Worm (Caenorhabditis elegans): Measurements from ENCODE around the gene sfxn-1.1.

The sfxn-1.1 gene

ce11 chrII:9483342-9483741, 35.3 kb downstream of the sfxn-1.1 start:
- TF ChIP-seq elt-2 (tag; optimal IDR thresholded peaks at IDR 0.05) (peak; percentile 41), tlp-1 (tag; optimal IDR thresholded peaks at IDR 0.05) (no peak), efl-1 (optimal IDR thresholded peaks at IDR 0.05) (no peak), efl-1 (GFP tag; optimal IDR thresholded peaks at IDR 0.05 in 1 of 2) (peak in 1 of 2 experiments; percentile 33)

DNA sequence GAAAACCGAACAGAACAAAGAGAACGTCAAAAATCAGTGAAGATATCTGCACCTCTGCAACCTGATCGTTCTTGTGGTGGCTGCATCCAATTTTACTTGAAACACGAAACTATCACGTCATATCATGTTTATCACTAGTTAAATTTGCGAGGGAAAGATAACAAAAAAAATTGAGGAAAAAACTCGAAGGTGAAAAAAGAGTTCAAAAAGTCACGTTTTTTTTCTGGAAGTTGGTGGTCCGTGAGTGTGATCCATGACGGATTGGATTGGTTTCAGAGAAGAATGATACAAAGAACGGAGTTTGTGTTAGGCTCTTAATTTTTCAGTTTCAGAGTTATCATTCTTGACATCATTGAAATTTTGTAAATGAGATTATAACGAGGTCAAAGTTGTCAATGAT, 36.2 kb downstream of the sfxn-1.1 start:
- TF ChIP-seq lin-15B (tag; optimal IDR thresholded peaks at IDR 0.05) (no peak), hlh-17 (GFP tag; optimal IDR thresholded peaks at IDR 0.05; ENCODE audit: borderline replicate concordance) (no peak)

DNA sequence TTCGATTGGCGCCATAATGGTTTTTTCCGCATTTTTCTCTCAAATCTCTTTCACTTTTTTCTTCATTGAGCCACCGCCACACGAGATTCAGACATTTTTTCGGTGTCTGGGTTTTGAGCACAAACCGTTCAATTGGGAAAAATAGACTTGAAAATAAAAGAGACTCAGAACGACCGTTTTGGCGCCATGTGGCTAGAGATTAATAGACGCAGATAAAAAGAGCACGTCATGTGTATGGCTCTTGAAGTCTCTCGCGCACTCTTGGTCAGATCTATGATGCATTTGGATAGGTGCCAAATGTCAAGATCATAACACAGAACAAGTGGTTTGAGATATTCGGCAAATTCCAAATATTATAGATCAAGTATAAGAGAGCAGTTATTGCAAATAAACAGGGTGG, 37.3 kb downstream of the sfxn-1.1 start:
- TF ChIP-seq sup-37 (GFP tag; optimal IDR thresholded peaks at IDR 0.05) (no peak), lin-14 (GFP tag; optimal IDR thresholded peaks at IDR 0.05) (peak; percentile 60), alr-1 (tag; optimal IDR thresholded peaks at IDR 0.05; ENCODE audit: borderline replicate concordance) (no peak), snpc-4 (tag; optimal IDR thresholded peaks at IDR 0.05) (no peak), nhr-85 (tag) (no peak), nhr-76 (tag; optimal IDR thresholded peaks at IDR 0.05) (no peak), snu-23 (GFP tag; optimal IDR thresholded peaks at IDR 0.05) (no peak), pqm-1 (tag; optimal IDR thresholded peaks at IDR 0.05) (no peak), fos-1 (tag; optimal IDR thresholded peaks at IDR 0.05) (no peak), unc-98 (GFP tag; IDR thresholded peaks at IDR 0.05) (no peak), fkh-4 (tag; optimal IDR thresholded peaks at IDR 0.05; ENCODE audit: borderline replicate concordance) (no peak), ceh-8 (GFP tag; optimal IDR thresholded peaks at IDR 0.05) (no peak), aly-2 (tag; optimal IDR thresholded peaks at IDR 0.05) (no peak), ceh-90 (tag; optimal IDR thresholded peaks at IDR 0.05) (no peak), elt-2 (tag; optimal IDR thresholded peaks at IDR 0.05) (no peak), skn-1 (tag; optimal IDR thresholded peaks at IDR 0.05) (no peak), vab-15 (tag; optimal IDR thresholded peaks at IDR 0.05) (no peak), swsn-7 (tag; optimal IDR thresholded peaks at IDR 0.05) (no peak), tlp-1 (tag; optimal IDR thresholded peaks at IDR 0.05) (no peak), nhr-77 (tag; optimal IDR thresholded peaks at IDR 0.05) (peak; percentile 66), unc-30 (tag; optimal IDR thresholded peaks at IDR 0.05) (no peak), C16A3.4 (tag; optimal IDR thresholded peaks at IDR 0.05) (no peak), nhr-20 (tag; optimal IDR thresholded peaks at IDR 0.05) (peak; percentile 42), egl-13 (tag; optimal IDR thresholded peaks at IDR 0.05) (no peak), mep-1 (tag; optimal IDR thresholded peaks at IDR 0.05) (no peak), grh-1 (GFP tag; IDR thresholded peaks at IDR 0.05) (no peak), nhr-90 (tag; optimal IDR thresholded peaks at IDR 0.05; ENCODE audit: poor library complexity) (no peak), nhr-84 (tag; optimal IDR thresholded peaks at IDR 0.05) (no peak), lir-3 (tag; optimal IDR thresholded peaks at IDR 0.05; ENCODE audit: poor library complexity) (no peak), lsy-2 (tag; optimal IDR thresholded peaks at IDR 0.05) (peak in 1 of 2 experiments; percentile 40), C34B4.2 (tag; optimal IDR thresholded peaks at IDR 0.05) (no peak), ztf-11 (tag; optimal IDR thresholded peaks at IDR 0.05) (no peak), zag-1 (tag; optimal IDR thresholded peaks at IDR 0.05) (no peak), mef-2 (tag; optimal IDR thresholded peaks at IDR 0.05) (no peak), hlh-4 (tag; optimal IDR thresholded peaks at IDR 0.05) (no peak), blmp-1 (tag; optimal IDR thresholded peaks at IDR 0.05) (no peak), pag-3 (tag; optimal IDR thresholded peaks at IDR 0.05; ENCODE audit: borderline replicate concordance, insufficient read depth) (no peak), hlh-17 (GFP tag; optimal IDR thresholded peaks at IDR 0.05; ENCODE audit: borderline replicate concordance) (no peak), unc-62 (GFP tag; optimal IDR thresholded peaks at IDR 0.05) (no peak), nhr-71 (tag; optimal IDR thresholded peaks at IDR 0.05) (peak; percentile 72), Y116A8C.19 (tag; optimal IDR thresholded peaks at IDR 0.05; ENCODE audit: borderline replicate concordance) (no peak), lin-35 (GFP tag; optimal IDR thresholded peaks at IDR 0.05) (no peak), zip-4 (GFP tag; optimal IDR thresholded peaks at IDR 0.05) (no peak), nhr-28 (tag; optimal IDR thresholded peaks at IDR 0.05) (no peak), dpl-1 (GFP tag; optimal IDR thresholded peaks at IDR 0.05) (peak in 1 of 3 experiments; percentile 2), lin-15B (tag; optimal IDR thresholded peaks at IDR 0.05) (no peak), hpl-2 (GFP tag; optimal IDR thresholded peaks at IDR 0.05) (no peak)
